Fruit fly (Drosophila melanogaster): Measurements from ENCODE around the gene CG11779.

The CG11779 gene

DNA sequence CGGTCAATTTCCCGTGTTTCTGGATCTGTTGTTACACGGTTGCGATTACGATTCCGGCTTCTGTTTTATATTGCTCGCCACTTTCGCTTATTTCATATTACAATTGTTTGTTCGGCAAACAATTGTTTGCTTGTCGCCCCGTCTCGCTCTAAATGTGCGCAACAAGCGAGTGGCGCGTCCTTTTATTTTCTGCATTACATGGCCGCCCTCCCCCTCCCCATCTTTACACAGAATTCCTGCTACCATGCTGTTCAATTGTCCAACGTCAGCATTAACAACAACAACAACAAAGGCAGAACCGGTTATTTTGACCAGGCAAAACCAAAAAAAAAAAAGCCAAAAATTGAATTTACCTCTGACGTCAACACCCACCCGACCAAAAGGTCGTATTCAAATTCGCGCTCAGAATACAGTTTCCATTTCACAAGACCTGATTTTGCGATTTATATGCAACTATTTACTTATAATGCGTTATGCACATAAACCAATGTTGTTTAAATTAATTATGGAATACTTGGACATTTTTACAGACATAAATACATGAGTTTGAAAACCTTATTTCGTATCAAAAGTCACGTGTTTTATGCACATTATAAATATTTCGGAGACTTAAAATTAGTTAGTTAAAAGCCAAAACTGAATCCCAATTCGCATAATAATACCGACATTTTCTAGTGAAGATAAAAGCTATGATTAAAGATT lies 6.5 kb upstream of the CG11779 start (continued):
- TF ChIP-seq CG14710 (tag; optimal IDR thresholded peaks at IDR 0.05) (no peak), CG6254 (GFP tag; optimal IDR thresholded peaks at IDR 0.05) (no peak), CG10979 (tag; optimal IDR thresholded peaks at IDR 0.05) (no peak), ac (GFP tag; optimal IDR thresholded peaks at IDR 0.05) (no peak), lola (GFP tag; optimal IDR thresholded peaks at IDR 0.05) (no peak), Dbx (GFP tag; IDR thresholded peaks at IDR 0.05) (no peak), CG14014 (GFP tag; IDR thresholded peaks at IDR 0.05) (no peak), sens (GFP tag) (peak; percentile 83), Oli (tag; optimal IDR thresholded peaks at IDR 0.05) (no peak), mirr (GFP tag; optimal IDR thresholded peaks at IDR 0.05) (no peak), jigr1 (GFP tag; IDR thresholded peaks at IDR 0.05) (no peak), CG15514 (GFP tag; optimal IDR thresholded peaks at IDR 0.05) (no peak), shn (GFP tag; optimal IDR thresholded peaks at IDR 0.05) (no peak), CG8765 (GFP tag; IDR thresholded peaks at IDR 0.05) (no peak), CG4360 (GFP tag; IDR thresholded peaks at IDR 0.05) (peak; percentile 88), Myb (GFP tag; optimal IDR thresholded peaks at IDR 0.05) (no peak), mld (GFP tag; IDR thresholded peaks at IDR 0.05; ENCODE audit: partially characterized antibody) (no peak), CG30431 (GFP tag; optimal IDR thresholded peaks at IDR 0.05) (no peak), Meics (GFP tag; optimal IDR thresholded peaks at IDR 0.05) (no peak), C15 (GFP tag; IDR thresholded peaks at IDR 0.05) (no peak), sima (GFP tag; optimal IDR thresholded peaks at IDR 0.05) (no peak), crc (GFP tag; optimal IDR thresholded peaks at IDR 0.05) (no peak), az2 (GFP tag; optimal IDR thresholded peaks at IDR 0.05) (peak; percentile 62), CG2199 (GFP tag; IDR thresholded peaks at IDR 0.05) (0 out of 3 replicates have a peak, but pooled peaks have one; percentile 35), CG9817 (tag; optimal IDR thresholded peaks at IDR 0.05) (no peak), CG13624 (GFP tag; optimal IDR thresholded peaks at IDR 0.05) (no peak), CG13775 (GFP tag; optimal IDR thresholded peaks at IDR 0.05) (peak; percentile 0), CG18476 (GFP tag; optimal IDR thresholded peaks at IDR 0.05) (no peak), CG10147 (GFP tag; optimal IDR thresholded peaks at IDR 0.05) (no peak), Nf-YA (GFP tag; IDR thresholded peaks at IDR 0.05) (0 out of 2 replicates have a peak, but pooled peaks have one; percentile 12), Dip3 (GFP tag; optimal IDR thresholded peaks at IDR 0.05) (no peak), Max (GFP tag; optimal IDR thresholded peaks at IDR 0.05) (no peak), sr (GFP tag; IDR thresholded peaks at IDR 0.05) (no peak), h (optimal IDR thresholded peaks at IDR 0.05) (no peak), CG9215 (GFP tag; IDR thresholded peaks at IDR 0.05) (no peak), CG9932 (GFP tag; IDR thresholded peaks at IDR 0.05) (no peak), sqz (GFP tag; optimal IDR thresholded peaks at IDR 0.05) (peak; percentile 97), gt (GFP tag; IDR thresholded peaks at IDR 0.05) (no peak), Jarid2 (GFP tag; optimal IDR thresholded peaks at IDR 0.05) (no peak), CG2129 (GFP tag; IDR thresholded peaks at IDR 0.05; ENCODE audit: partially characterized antibody) (no peak), bsh (GFP tag; optimal IDR thresholded peaks at IDR 0.05) (no peak), chif (GFP tag; optimal IDR thresholded peaks at IDR 0.05) (no peak), TFAM (GFP tag; optimal IDR thresholded peaks at IDR 0.05) (no peak), Doc3 (GFP tag; IDR thresholded peaks at IDR 0.05; ENCODE audit: partially characterized antibody) (no peak), ato (GFP tag; IDR thresholded peaks at IDR 0.05; ENCODE audit: partially characterized antibody) (no peak), E2f1 (GFP tag; IDR thresholded peaks at IDR 0.05) (no peak), maf-S (GFP tag; optimal IDR thresholded peaks at IDR 0.05) (no peak), knrl (GFP tag; IDR thresholded peaks at IDR 0.05; ENCODE audit: partially characterized antibody) (no peak), Hr51 (GFP tag; optimal IDR thresholded peaks at IDR 0.05) (no peak), CG17802 (tag; optimal IDR thresholded peaks at IDR 0.05) (no peak)

All from whole organism, embryonic.